Fruit fly (Drosophila melanogaster): ENCODE results near the gene CG15894.

The CG15894 gene

DNA sequence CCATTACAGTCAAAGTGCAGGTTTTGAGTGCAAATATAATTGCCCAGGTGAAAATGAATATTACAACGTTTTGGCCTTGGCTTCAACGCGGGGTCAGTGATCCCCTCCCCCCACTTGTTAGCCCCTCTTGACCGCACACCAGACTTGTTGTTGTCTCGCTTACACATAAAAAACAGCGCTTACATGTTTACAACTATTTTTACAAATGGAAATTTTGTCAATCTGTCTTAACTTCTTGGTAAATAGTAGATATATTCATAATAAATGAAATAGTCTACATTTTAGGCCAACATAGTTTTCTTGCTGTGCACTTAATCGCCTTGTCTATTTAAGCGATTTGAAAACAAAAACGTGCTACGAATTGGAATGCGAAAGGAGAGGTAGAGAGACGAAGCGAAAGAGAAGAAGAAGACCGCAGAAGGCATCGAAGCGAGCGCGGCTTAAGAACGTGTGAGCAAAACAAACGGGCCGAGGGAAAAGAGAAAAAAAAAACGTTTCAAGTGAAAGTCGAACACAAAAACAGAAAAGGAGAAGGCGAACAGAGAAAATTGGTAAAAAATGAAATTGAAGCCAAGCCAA is 31.0 kb downstream of the CG15894 start:
- peak; percentile 12 for TF ChIP-seq noc (tag; optimal IDR thresholded peaks at IDR 0.05)

DNA sequence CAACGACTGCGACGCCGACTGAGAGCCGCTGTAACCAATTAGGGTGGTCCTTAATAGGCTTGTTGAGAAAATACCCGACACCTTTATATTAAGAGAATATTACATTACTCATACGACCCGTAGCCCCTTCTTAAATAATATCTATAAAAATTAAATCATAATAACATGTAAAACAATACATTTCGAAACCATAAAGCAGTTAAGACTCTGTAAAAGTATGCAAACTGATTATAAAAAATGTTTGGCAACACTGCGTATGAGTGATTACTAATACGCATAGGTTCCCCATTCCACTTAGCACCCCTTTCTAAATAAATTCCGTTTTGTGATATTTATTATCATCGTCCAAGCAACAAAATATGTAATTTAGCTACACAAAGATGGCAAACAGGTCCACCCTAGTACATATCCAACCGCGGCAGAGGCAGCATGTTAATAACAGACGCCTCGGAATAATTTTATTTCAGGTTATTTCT is 31.6 kb downstream of the CG15894 start:
- peak; percentile 87 for TF ChIP-seq noc (tag; optimal IDR thresholded peaks at IDR 0.05)

DNA sequence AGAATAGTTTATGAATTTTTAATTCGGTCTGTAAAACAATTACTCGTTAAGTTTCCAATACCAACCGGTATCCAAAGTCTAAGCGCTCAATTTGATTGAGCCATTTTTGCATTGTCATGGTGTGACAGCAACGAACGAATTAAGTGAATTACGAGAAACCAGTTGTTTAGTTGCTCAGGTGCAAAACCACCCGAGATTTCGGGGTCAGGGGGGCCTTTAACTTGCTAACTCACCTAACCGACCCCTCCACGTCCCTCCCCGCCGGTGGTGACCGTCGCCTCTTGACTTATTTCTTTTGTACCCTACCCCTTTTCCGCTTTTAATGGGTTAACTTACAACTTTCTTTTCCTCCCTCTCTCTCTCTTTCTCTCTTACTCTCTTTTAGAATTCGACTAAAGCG is 32.7 kb downstream of the CG15894 start:
- no peak for TF ChIP-seq noc (tag; optimal IDR thresholded peaks at IDR 0.05)

DNA sequence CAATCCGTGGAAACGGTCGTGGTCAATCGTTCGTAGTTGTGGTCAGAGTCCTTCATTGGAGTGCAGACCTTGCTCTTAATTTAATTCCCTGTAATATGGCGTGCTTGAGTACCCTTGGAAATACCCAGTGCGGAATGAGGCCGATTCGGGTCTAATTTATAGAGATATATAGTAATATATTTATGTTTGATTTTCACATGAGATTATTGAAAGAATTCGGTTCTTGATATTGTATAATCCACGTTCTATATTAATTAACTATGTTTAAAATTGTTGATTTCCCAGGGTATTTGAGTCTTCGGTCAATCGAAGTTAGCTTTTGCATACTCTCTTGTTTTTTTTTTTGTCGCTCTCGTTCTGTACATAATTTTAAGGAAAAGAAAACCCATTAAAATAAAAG is 34.3 kb downstream of the CG15894 start:
- TF ChIP-seq noc (tag; optimal IDR thresholded peaks at IDR 0.05), result no peak

DNA sequence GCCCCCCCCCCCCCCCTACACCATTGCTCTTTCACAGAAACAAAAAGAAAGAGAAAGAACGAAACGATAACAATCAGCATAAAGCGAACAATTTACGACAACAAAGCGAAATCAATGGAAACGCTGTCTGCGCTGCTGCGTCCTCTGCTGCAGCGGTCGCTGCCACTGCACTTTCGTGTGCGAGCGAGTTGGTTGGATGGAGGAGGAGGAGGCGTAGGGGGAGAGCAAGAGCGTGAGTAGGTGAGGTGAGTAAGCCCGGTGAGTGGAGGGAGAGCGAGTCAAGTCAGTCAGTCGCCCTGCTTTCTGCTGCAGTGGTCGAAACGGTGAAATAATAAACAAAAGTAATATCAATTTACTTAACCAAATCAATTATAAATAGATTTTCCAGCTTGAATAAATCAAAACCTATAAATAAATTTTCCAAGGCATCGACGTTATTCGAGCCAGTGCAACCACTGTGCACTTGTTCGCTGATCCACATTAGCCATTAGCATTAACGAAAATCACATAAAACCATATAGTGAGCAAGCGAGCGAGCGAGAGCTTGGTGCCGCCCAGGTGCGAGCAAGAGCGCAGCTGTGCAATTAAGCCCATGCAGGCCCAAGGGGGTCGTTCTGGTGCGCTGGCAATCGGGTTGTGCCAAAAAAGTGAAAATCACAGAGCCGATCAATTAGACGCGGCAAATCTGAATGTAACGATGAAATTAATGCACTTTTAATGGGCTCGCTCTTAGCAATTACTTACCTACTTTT is 35.0 kb downstream of the CG15894 start:
- no peak for TF ChIP-seq noc (tag; optimal IDR thresholded peaks at IDR 0.05)

DNA sequence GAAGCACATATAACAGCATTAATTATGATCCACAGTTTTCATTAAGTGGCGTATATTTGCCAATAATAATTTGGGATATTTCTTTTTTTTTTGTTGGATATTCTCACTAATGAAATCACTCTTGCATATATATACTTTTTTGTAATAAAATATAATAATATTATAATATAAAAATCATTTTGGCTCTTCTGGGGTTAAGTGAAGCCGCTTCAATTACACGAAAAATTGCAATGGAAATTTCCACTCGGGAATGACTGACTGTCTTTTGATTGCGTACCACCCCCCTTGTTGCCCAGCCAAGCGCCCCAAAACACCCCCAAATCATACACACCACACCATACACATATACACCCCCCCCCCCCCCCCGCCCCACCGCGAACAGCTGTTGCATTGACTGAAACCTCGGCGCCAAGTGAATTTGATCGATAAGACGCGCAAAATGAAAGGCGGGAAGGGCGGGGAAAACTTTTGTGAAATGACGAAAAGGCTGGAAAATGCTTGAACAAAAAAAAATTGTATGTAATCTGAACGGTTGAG is 35.6 kb downstream of the CG15894 start:
- TF ChIP-seq noc (tag; optimal IDR thresholded peaks at IDR 0.05), result no peak

DNA sequence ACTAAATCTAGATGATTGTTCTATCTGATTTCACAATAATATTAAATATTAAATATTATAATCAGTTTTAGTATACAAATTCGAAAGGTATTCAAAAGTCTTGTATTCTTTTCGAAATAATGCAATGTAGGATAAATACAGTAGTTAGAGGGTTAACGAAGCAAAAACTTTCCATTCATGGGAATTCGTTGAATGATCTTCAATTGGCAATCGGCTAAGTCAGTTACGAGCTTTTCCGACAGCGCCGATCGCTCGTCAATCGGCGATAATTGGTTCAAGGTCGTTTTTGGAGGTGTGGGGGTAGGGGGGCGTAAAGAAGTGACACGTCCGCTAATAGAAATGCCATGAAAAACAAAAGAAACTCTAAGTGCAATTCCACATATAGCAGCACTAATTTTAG is 37.1 kb downstream of the CG15894 start:
- no peak for TF ChIP-seq noc (tag; optimal IDR thresholded peaks at IDR 0.05)

DNA sequence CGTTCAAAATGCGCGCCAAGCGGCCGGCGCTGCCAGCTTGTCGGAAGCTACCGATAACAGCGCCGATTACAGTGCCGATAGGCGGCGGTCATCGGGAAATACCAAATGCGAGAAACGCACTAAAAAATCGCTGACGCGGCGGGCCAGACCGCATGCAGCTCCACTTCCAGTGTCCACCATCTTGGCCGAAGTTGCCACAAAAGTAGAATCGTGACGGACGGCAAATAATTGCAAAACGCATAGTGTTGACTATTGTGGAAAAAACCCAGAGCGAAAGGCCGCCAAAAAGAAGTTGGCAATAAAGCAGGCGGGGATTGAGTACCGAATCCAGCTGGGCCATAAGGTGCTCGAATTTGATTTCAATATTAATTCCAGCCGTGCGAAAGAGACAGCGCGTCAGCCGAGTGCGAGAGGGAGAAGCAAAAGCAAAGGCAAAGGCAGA is 37.9 kb downstream of the CG15894 start, which contains the start of gene CG3847:
TSS of gene CG3847 (plus strand) at position 178 of the 442 bp plus-strand sequence.
- TF ChIP-seq noc (tag; optimal IDR thresholded peaks at IDR 0.05), result peak; percentile 28

DNA sequence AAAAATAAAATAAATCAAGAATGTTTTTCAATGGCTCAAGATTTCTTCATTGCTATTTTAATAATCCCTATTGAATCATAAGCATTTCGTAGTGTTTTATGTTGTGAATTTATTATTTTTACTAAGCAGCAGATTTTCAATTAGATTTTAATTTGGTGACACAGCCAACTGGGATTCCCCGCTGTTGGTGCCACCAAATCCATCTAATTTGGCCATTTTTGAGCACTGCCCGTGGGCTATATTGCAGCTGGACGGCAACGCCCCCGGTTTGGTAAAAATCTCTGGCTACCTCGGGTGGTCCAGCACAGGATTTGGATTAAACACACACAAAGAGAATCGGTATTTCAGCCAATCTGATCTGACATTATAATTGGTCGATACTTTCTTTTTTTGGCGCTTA is 40.2 kb downstream of the CG15894 start:
- TF ChIP-seq noc (tag; optimal IDR thresholded peaks at IDR 0.05), result no peak

DNA sequence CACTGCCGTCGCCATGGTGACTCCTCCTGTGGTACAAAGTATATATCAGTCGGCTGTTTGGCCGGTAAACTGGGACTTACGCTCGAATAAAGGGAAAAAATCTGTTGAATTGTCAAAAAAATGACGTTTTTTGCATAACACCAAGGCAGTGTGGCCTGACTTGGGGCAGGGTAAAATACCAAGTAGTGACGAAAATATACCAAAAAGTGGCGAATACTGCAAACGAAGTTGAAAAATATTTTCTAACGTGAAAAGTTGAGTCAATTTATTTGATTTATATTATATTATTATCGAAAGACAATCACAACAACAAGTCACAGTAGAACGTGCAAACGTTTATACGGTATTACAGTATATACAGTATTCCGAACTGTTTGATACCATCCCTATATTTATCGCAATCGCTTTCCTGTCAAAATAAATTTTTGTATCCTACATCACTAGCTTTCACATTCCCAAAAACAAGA is 41.2 kb downstream of the CG15894 start, which contains the start of the genes ND-B16.6 and kdn:
TSS of gene ND-B16.6 (minus strand) at position 189 of the 467 bp plus-strand sequence.
TSS of gene kdn (plus strand) at position 417 of the 467 bp plus-strand sequence.
- no peak for TF ChIP-seq noc (tag; optimal IDR thresholded peaks at IDR 0.05)

DNA sequence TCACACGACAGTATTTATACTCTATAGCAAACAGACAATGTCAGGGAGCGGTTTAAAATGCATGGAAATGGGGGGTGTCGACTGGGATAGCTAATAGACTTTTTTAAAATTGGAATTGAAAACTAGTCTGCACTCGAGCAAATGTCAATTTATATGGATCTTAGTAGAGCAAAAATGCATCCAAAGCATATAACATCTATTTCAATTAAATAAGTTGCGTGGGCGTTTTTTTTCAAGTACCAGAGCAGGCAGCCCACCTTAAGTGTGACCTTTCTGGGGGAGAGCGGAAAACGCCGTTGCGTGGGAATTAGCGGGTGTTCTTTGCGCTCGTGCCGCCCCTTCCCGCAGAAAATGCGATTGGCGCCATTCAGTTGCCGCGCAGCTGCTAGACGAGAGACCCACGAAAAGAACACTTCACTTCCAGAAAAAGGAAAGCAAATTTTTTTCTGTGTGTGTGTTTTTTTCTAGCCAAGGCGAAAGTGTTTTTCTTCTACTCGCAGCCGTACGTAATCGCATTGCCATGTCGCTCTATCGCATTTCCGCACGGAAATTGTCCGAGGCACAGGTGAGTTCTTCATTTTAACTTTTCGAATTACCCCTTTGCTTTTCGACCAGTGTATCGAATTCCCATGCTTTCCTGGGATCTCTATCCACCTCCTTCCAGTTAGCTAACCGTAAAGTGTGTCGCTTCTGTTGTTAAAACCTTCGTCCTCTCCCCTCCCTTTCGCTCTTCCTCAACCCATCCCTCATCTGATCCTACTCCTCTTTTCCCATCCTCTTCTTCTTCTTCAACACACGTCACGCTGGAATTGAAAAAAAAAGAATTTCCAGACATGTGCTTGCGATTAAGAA is 43.1 kb downstream of the CG15894 start:
- TF ChIP-seq noc (tag; optimal IDR thresholded peaks at IDR 0.05), result peak; percentile 9

DNA sequence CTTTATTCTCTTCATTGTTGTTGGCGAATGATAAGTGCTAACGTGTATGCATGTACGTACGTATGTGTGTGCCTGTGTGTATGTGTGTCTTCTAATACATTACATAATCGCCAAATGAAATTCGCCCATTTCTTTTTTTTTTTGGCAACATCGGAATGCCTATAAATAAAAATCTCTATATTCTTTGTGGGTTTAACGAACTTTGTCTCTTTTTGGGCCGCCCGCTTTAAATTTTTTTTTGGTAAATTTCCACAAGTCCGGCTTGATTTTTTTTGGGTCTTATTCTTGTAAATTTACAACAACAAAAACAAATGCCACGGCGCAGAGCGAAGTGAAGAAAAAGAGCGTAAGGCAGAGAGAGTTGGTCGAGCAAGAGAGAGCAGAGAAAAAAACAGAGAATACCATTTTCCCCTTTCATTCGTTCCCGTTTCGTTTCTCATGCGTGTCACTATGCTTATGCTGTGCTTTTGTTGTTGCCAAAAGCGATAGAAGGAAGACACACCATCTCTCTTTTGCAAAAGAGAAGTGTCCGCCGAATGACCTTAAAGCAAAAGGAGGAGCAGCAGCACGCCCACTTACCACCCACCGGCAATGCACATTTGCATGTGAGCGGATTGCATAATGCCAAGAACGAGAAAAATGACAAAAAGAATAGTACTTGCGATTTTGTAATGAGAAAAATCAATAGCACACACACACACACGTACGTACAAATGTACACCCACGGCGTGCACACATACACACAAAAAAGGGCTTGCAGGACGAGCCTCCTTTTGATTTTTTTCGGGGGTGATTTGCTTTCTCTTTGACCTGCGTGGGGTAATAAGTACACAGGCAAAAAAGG is 44.0 kb downstream of the CG15894 start:
- TF ChIP-seq noc (tag; optimal IDR thresholded peaks at IDR 0.05), result no peak

DNA sequence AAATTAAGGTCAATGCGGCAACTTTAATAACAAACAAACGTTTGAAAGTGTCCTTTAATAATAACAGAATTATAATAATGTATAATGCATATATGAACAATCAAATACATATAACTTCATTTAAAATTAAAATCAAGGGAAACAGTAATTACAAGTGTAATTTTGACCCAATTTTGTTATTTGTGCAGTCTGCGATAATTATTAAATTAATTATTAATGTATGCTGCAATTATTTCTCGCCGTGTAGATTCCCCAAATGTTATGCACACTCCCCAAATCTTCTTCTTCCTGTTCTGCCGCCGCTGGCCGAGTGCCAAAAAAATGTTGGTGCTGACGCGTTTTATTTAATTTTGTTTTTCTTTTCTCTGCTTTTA is 44.6 kb downstream of the CG15894 start:
- TF ChIP-seq noc (tag; optimal IDR thresholded peaks at IDR 0.05), result peak; percentile 75

DNA sequence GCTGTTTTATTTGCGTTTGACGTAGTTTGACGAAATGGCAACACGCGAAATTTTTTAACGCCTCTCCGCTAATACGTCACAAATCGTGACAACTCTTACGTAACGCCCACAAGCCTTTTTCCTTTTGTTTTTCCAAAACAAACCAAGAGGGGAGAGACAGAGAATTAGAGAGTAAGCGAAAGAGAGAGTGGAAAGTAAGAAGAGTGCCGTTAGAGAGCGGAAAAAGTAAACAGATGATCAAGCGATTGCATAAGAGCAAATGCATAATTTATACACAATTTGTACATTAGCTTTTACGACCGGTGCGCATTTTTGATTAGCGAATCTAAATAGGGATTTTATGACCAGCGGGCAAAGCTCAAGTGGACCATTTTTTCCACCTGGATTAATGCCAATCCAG is 45.2 kb downstream of the CG15894 start:
- TF ChIP-seq noc (tag; optimal IDR thresholded peaks at IDR 0.05), result no peak
